Fruit fly (Drosophila melanogaster): ENCODE results near the gene CtsK1.

CtsK1 gene

DNA sequence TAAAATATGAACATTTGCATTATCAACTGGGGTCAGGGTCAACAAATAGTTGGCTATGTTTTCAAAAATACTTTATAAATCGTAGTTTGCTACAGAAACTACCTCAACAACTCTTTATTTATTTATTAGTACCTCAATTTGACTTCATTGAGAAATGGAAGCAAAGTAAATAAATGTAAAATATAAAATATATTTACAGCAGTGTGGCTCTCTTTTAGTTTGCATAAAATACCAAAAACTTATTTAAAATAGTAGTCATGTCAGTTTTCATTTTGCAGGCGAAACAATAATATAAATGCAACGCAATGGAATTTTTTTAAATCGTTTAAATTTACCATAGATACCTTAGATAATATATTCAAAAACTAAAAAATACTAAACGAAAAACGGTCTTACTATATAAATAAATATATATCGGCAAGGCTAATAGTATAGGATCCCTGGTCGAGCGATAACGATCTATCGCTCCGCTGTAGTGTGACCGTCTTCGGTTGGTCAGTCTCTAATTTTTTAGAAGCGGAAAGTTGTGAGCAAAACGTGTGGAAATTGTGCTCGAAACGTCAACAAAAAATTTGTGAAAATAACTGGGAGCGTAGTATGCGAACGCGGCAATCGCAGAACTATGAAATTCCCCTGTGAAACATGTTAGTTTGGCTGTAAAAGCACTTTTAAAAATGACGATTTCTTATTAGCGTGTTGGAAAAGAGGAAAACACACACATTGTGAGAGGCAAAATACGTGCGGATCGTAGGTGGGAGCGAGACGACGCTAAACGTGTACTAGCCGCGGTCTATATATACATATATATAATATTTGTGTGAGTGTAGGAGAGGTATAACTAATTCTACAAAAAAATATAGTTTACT lies 7.9 kb downstream of the CtsK1 start, which contains the start of the genes Nprl3 and upSET (continued):
- TF ChIP-seq CG4404 (GFP tag; IDR thresholded peaks at IDR 0.05) = no peak
- no peak for TF ChIP-seq CG8281 (tag; optimal IDR thresholded peaks at IDR 0.05)
- no peak for TF ChIP-seq gsb-n (tag; optimal IDR thresholded peaks at IDR 0.05)
- TF ChIP-seq CG3726 (GFP tag; IDR thresholded peaks at IDR 0.05) = no peak
- TF ChIP-seq tio (GFP tag; optimal IDR thresholded peaks at IDR 0.05) = no peak
- TF ChIP-seq gem (tag; optimal IDR thresholded peaks at IDR 0.05) = no peak
- no peak for TF ChIP-seq Nf-YA (GFP tag; IDR thresholded peaks at IDR 0.05)
- TF ChIP-seq vnd (GFP tag; IDR thresholded peaks at IDR 0.05; ENCODE audit: partially characterized antibody) = peak; percentile 81
- no peak for TF ChIP-seq D19A (tag; optimal IDR thresholded peaks at IDR 0.05)
- no peak for TF ChIP-seq usp (GFP tag; optimal IDR thresholded peaks at IDR 0.05)
- no peak for TF ChIP-seq CG14441 (GFP tag; IDR thresholded peaks at IDR 0.05)
- TF ChIP-seq HLH3B (GFP tag; IDR thresholded peaks at IDR 0.05) = no peak
- no peak for TF ChIP-seq eve (GFP tag; optimal IDR thresholded peaks at IDR 0.05)
- TF ChIP-seq CG11398 (GFP tag; optimal IDR thresholded peaks at IDR 0.05) = no peak
- peak; percentile 44; the same call in 1 of the 2 replicates for TF ChIP-seq CG3847 (GFP tag; IDR thresholded peaks at IDR 0.05)
- TF ChIP-seq CG11456 (GFP tag; IDR thresholded peaks at IDR 0.05) = no peak
- no peak for TF ChIP-seq gcm (GFP tag; optimal IDR thresholded peaks at IDR 0.05)
- no peak for TF ChIP-seq toy (GFP tag; IDR thresholded peaks at IDR 0.05)
- no peak for TF ChIP-seq sd (tag; optimal IDR thresholded peaks at IDR 0.05)
- TF ChIP-seq CG3995 (GFP tag; optimal IDR thresholded peaks at IDR 0.05) = no peak
- TF ChIP-seq exex (tag; optimal IDR thresholded peaks at IDR 0.05) = no peak
- TF ChIP-seq HLHmδ (GFP tag; optimal IDR thresholded peaks at IDR 0.05) = no peak
- TF ChIP-seq NFAT (GFP tag; IDR thresholded peaks at IDR 0.05) = no peak
- TF ChIP-seq Chrac-16 (GFP tag; optimal IDR thresholded peaks at IDR 0.05) = no peak
- peak; percentile 20; the same call in 1 of the 3 replicates for TF ChIP-seq zen2 (GFP tag; IDR thresholded peaks at IDR 0.05; ENCODE audit: partially characterized antibody)
- TF ChIP-seq CG32767 (GFP tag; IDR thresholded peaks at IDR 0.05) = no peak
- peak; percentile 69; the same call in 1 of the 2 replicates for TF ChIP-seq ato (GFP tag; IDR thresholded peaks at IDR 0.05; ENCODE audit: partially characterized antibody)
- peak; percentile 52 for TF ChIP-seq phol (tag; optimal IDR thresholded peaks at IDR 0.05)
- no peak for TF ChIP-seq mirr (GFP tag; optimal IDR thresholded peaks at IDR 0.05)
- TF ChIP-seq CG2712 (tag; optimal IDR thresholded peaks at IDR 0.05) = peak; percentile 52
- TF ChIP-seq sima (GFP tag; optimal IDR thresholded peaks at IDR 0.05) = no peak
- no peak for TF ChIP-seq esg (GFP tag; conservative IDR thresholded peaks at IDR 0.05)
- peak; percentile 9 for TF ChIP-seq HmgD (GFP tag; optimal IDR thresholded peaks at IDR 0.05)
- no peak for TF ChIP-seq org-1 (GFP tag; optimal IDR thresholded peaks at IDR 0.05)
- TF ChIP-seq CG18619 (GFP tag; optimal IDR thresholded peaks at IDR 0.05) = no peak
- no peak for TF ChIP-seq bowl (GFP tag; IDR thresholded peaks at IDR 0.05)
- TF ChIP-seq CG2120 (GFP tag; optimal IDR thresholded peaks at IDR 0.05) = no peak
- peak; percentile 81 for TF ChIP-seq YL-1 (GFP tag; optimal IDR thresholded peaks at IDR 0.05)
- TF ChIP-seq fd3F (GFP tag; optimal IDR thresholded peaks at IDR 0.05) = no peak
- no peak for TF ChIP-seq Atf-2 (GFP tag; optimal IDR thresholded peaks at IDR 0.05)
- TF ChIP-seq CrebB (tag; optimal IDR thresholded peaks at IDR 0.05) = no peak
- TF ChIP-seq gro (GFP tag; optimal IDR thresholded peaks at IDR 0.05) = no peak
- TF ChIP-seq B-H2 (GFP tag; optimal IDR thresholded peaks at IDR 0.05) = no peak
- peak; percentile 53 for TF ChIP-seq CG12659 (GFP tag; optimal IDR thresholded peaks at IDR 0.05)
- no peak for TF ChIP-seq kah (GFP tag; optimal IDR thresholded peaks at IDR 0.05)
- peak; percentile 88 for TF ChIP-seq trem (tag; optimal IDR thresholded peaks at IDR 0.05)
- TF ChIP-seq CG9876 (GFP tag; optimal IDR thresholded peaks at IDR 0.05) = no peak
- no peak for TF ChIP-seq C15 (GFP tag; IDR thresholded peaks at IDR 0.05)
- TF ChIP-seq nmo (GFP tag; optimal IDR thresholded peaks at IDR 0.05) = peak; percentile 51
- TF ChIP-seq HLH54F (GFP tag; optimal IDR thresholded peaks at IDR 0.05) = no peak

Measured in whole organism, embryonic.